Worm (Caenorhabditis elegans): Measurements from ENCODE around the gene hint-3.

- TF ChIP-seq tab-1 (GFP tag; IDR thresholded peaks at IDR 0.05) (no peak), cog-1 (tag; optimal IDR thresholded peaks at IDR 0.05) (no peak), ztf-29 (GFP tag; IDR thresholded peaks at IDR 0.05) (no peak)
Observed at ce11 chrV:7778999-7779398, 18.7 kb downstream of the hint-3 start.
